Worm (Caenorhabditis elegans): Measurements from ENCODE around the gene K07C5.9.

ce11 chrV:10381726-10382125 lies 31.8 kb upstream of the K07C5.9 start, which contains the start of gene abu-1:
- TF ChIP-seq him-1 (tag; optimal IDR thresholded peaks at IDR 0.05) (no peak), W03F9.2 (tag; optimal IDR thresholded peaks at IDR 0.05) (no peak)
